Fruit fly (Drosophila melanogaster) whole organism, adult: ENCODE data around the gene CG9426.
A peak's percentile ranks its signal among the peaks of the same experiment; 100 is the strongest.

Source experiments
- CG11617 ChIP-seq: fragments of 200-800 bp; sonication (Bioruptor generic); optimal IDR thresholded peaks from 2 replicates; lab custom pipeline; 2017; ENCODE audit warnings: mild to moderate bottlenecking, missing biosample characterization, missing genetic modification reagents, missing genetic modification characterization
- CG12768 ChIP-seq: fragments of 200-800 bp; sonication (Bioruptor generic); optimal IDR thresholded peaks from 2 replicates; lab custom pipeline; 2017; ENCODE audit warnings: missing biosample characterization, missing genetic modification characterization, mild to moderate bottlenecking, moderate library complexity, missing genetic modification reagents
- CG14711 ChIP-seq: fragments of 200-800 bp; sonication (Bioruptor generic); optimal IDR thresholded peaks from 2 replicates; lab custom pipeline; 2018; ENCODE audit warnings: missing biosample characterization, mild to moderate bottlenecking, missing genetic modification characterization, moderate library complexity
- CG1620 ChIP-seq: fragments of 200-800 bp; sonication (Bioruptor generic); optimal IDR thresholded peaks from 2 replicates; lab custom pipeline; 2016; ENCODE audit warnings: missing biosample characterization, missing genetic modification characterization
- CG33017 ChIP-seq: fragments of 200-800 bp; sonication (Bioruptor generic); optimal IDR thresholded peaks from 2 replicates; lab custom pipeline; 2018; ENCODE audit warnings: missing biosample characterization, mild to moderate bottlenecking, missing genetic modification characterization, moderate library complexity
- CG5204 ChIP-seq: fragments of 200-800 bp; sonication (Bioruptor generic); optimal IDR thresholded peaks from 2 replicates; lab custom pipeline; 2016; ENCODE audit warnings: missing biosample characterization, missing genetic modification characterization
- CG7045 ChIP-seq: fragments of 200-800 bp; sonication (Bioruptor generic); optimal IDR thresholded peaks from 2 replicates; lab custom pipeline; 2017; ENCODE audit warnings: missing biosample characterization, mild to moderate bottlenecking, missing genetic modification characterization
- CG7101 ChIP-seq: fragments of 200-800 bp; sonication (Bioruptor generic); optimal IDR thresholded peaks from 2 replicates; lab custom pipeline; 2018; ENCODE audit warnings: missing biosample characterization, mild to moderate bottlenecking, missing genetic modification characterization, moderate library complexity
- Clk ChIP-seq: fragments of 200-800 bp; sonication (Bioruptor generic); optimal IDR thresholded peaks from 2 replicates; lab custom pipeline; 2017; ENCODE audit warnings: missing biosample characterization, missing genetic modification characterization
- Crg-1 ChIP-seq: fragments of 200-800 bp; sonication (Bioruptor generic); optimal IDR thresholded peaks from 2 replicates; lab custom pipeline; 2016; ENCODE audit warnings: missing biosample characterization, missing genetic modification characterization
- Hr96 ChIP-seq: fragments of 200-800 bp; sonication (Bioruptor generic); optimal IDR thresholded peaks from 2 replicates; lab custom pipeline; 2016; ENCODE audit warnings: missing biosample characterization, missing genetic modification characterization
- Mnt ChIP-seq: fragments of 200-800 bp; sonication (Bioruptor generic); optimal IDR thresholded peaks from 2 replicates; lab custom pipeline; 2016; ENCODE audit warnings: missing biosample characterization, mild to moderate bottlenecking, missing genetic modification characterization
- bab1 ChIP-seq: fragments of 200-800 bp; sonication (Bioruptor generic); optimal IDR thresholded peaks from 3 replicates; lab custom pipeline; 2019; ENCODE audit warnings: missing biosample characterization, mild to moderate bottlenecking, missing genetic modification characterization, moderate library complexity
- cic ChIP-seq: fragments of 200-800 bp; sonication (Bioruptor generic); optimal IDR thresholded peaks from 2 replicates; lab custom pipeline; 2017; ENCODE audit warnings: missing biosample characterization, mild to moderate bottlenecking, missing genetic modification characterization, moderate library complexity
- cnc ChIP-seq, 2 experiments: fragments of >200 bp; optimal IDR thresholded peaks; 2 replicates each; lab custom pipeline; 2017
- kay ChIP-seq: fragments of 200-800 bp; sonication (Bioruptor generic); peaks from one replicate; lab custom pipeline; 2016; ENCODE audit warnings: missing biosample characterization, missing genetic modification characterization, borderline replicate concordance
- ovo ChIP-seq: fragments of 200-800 bp; sonication (Bioruptor generic); optimal IDR thresholded peaks from 2 replicates; lab custom pipeline; 2016; ENCODE audit warnings: missing biosample characterization, missing genetic modification characterization
- pad ChIP-seq: fragments of 200-800 bp; sonication (Bioruptor generic); optimal IDR thresholded peaks from 3 replicates; lab custom pipeline; 2017; ENCODE audit warnings: missing biosample characterization, missing genetic modification characterization, mild to moderate bottlenecking, moderate library complexity, missing genetic modification reagents
- tj ChIP-seq: fragments of 200-800 bp; sonication (Bioruptor generic); optimal IDR thresholded peaks from 3 replicates; lab custom pipeline; 2017; ENCODE audit warnings: missing biosample characterization, mild to moderate bottlenecking, missing genetic modification characterization, moderate library complexity
- toe ChIP-seq: fragments of 200-800 bp; sonication (Bioruptor generic); optimal IDR thresholded peaks from 2 replicates; lab custom pipeline; 2016; ENCODE audit warnings: missing biosample characterization, missing genetic modification characterization

The CG9426 gene

DNA sequence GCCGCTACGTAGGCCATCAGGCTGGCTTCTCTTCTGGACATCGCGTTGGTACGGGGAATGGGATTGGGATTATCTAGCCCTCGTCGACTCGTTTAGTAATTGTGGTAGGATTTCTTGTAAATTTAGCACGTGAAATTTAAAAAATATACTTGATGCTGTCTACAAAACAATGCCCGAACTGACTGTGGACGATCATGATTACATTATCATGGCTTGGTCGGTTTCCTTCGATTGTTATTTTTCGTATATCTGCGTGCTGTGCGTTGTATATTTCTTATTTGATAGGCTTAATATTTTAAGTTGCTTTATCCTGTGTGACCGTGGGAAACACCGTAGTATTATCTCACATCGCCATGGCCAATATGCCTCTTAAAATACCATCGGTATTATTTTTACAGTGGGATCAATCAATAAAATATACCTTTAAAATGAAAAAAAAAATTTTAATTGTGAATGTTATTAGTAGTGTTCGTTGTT lies 16.7 kb downstream of the CG9426 start, which contains the start of gene CG16972:
Gene CG16972, minus strand, starts transcription at position 336 of the 477 bp plus-strand sequence.
- TF ChIP-seq CG11617: peak; percentile 55
- TF ChIP-seq CG7045 (GFP tag; lab: Kevin White, UChicago): peak; percentile 35
- TF ChIP-seq CG5204 (GFP tag; lab: Kevin White, UChicago): no peak
- no peak for TF ChIP-seq CG1620 (GFP tag; lab: Kevin White, UChicago)
- peak; percentile 0 for TF ChIP-seq Clk (GFP tag; lab: Kevin White, UChicago)
- TF ChIP-seq ovo (GFP tag; lab: Kevin White, UChicago): peak; percentile 33
- peak; percentile 41 for TF ChIP-seq bab1 (GFP tag; lab: Kevin White, UChicago)
- TF ChIP-seq CG14711 (tag; lab: Kevin White, UChicago): peak; percentile 67

dm6 chr2L:13195822-13196221 lies 23.9 kb downstream of the CG9426 start:
- TF ChIP-seq CG7101: no peak
- no peak for TF ChIP-seq pad

DNA sequence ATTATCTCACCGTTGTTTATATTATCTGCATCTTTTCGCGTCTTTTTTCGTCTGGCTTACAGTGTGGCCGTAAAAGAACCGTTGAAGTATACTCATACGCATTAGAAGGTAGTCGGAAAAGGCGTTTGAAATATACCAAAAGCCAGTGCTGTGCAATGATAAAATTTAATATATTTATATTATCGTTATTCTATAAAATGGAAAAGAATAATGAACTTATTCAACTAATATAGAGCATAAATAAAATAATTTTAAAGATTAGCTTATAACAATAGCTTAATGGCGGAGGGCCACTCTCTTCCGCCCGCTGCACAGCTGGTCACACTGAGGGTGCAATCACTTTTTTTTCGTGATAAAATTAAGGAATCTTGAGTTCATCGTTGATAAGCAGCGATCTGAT lies 27.8 kb downstream of the CG9426 start, which contains the start of the genes CG16974 and Edem2:
Gene CG16974, minus strand, starts transcription at position 86 of the 400 bp plus-strand sequence.
Gene Edem2, plus strand, starts transcription at position 308 of the 400 bp plus-strand sequence.
- no peak for TF ChIP-seq toe (GFP tag; lab: Kevin White, UChicago)
- TF ChIP-seq cic (GFP tag; lab: Kevin White, UChicago): peak; percentile 66
- peak; percentile 86 for TF ChIP-seq bab1 (GFP tag; lab: Kevin White, UChicago)
- peak; percentile 68 for TF ChIP-seq ovo (GFP tag; lab: Kevin White, UChicago)
- TF ChIP-seq Crg-1 (GFP tag; lab: Kevin White, UChicago): peak; percentile 65
- peak; percentile 67 for TF ChIP-seq pad
- TF ChIP-seq tj (GFP tag; lab: Kevin White, UChicago): peak; percentile 48
- TF ChIP-seq CG11617: peak; percentile 72
- TF ChIP-seq Mnt (GFP tag; lab: Kevin White, UChicago): peak; percentile 75
- peak; percentile 81 for TF ChIP-seq CG14711 (tag; lab: Kevin White, UChicago)
- peak; percentile 59 for TF ChIP-seq CG12768 (GFP tag; lab: Kevin White, UChicago)
- no peak for TF ChIP-seq kay (GFP tag; lab: Kevin White, UChicago)
- TF ChIP-seq CG7101: peak; percentile 88
- peak; percentile 79 for TF ChIP-seq CG1620 (GFP tag; lab: Kevin White, UChicago)
- peak; percentile 77 for TF ChIP-seq CG7045 (GFP tag; lab: Kevin White, UChicago)
- no peak for TF ChIP-seq CG5204 (GFP tag; lab: Kevin White, UChicago)
- TF ChIP-seq CG33017: peak; percentile 77
- peak; percentile 11 for TF ChIP-seq Clk (GFP tag; lab: Kevin White, UChicago)
- no peak for TF ChIP-seq cnc (optimal IDR thresholded peaks at IDR 0.05; lab: Kevin White, UChicago)
- TF ChIP-seq Hr96 (GFP tag; lab: Kevin White, UChicago): no peak

DNA sequence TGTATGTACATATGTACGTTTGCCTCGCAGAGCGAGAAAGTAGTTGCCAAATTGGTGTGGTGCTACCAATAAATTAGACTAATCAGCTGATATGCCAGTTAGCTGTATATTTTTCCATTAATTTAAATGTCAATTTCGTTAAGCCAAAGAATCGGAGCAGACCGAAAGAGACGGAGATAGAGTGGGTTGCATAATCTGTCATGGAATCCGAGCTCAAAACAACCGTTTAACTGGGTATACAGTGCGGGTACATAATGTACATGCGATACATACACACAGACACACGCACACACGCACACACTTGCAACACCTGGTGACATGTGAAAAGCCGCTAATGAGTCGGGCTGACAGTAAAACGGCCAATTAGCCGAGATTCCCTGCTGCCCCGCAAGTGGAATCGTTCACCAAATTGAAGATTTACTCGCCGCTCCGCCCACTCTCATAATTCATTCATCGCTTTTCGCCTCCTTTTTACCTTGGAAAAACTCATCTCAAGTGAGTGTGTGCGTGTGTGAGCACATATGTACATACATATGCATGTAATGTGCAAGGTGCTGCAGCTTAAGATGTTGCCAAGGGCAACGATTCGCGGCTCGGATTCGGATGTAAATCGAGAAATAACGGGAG lies 28.6 kb downstream of the CG9426 start:
- TF ChIP-seq ovo (GFP tag; lab: Kevin White, UChicago) (peak; percentile 2), cic (GFP tag; lab: Kevin White, UChicago) (no peak), Clk (GFP tag; lab: Kevin White, UChicago) (no peak), CG7101 (no peak), bab1 (GFP tag; lab: Kevin White, UChicago) (no peak)

DNA sequence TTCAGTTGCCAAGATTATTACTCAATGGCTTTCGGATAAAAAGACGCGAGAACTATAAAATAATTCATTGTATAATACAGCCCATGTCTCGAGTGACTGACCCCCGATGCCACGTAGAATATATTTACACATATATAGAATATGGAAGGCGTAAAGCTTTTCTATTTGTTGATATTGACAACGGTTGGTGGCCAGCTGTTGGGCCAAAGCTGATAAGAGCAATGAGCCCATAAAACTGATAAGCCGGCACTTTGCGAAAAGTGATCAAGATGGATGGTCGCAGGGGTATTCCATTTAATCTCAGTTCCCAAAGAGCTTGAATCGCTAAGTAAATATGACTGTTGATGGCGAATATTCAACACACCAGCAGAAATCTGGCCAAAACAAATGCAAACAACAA lies 29.2 kb downstream of the CG9426 start:
- TF ChIP-seq Clk (GFP tag; lab: Kevin White, UChicago): peak; percentile 13
- TF ChIP-seq bab1 (GFP tag; lab: Kevin White, UChicago): no peak
- TF ChIP-seq tj (GFP tag; lab: Kevin White, UChicago): peak; percentile 18
- no peak for TF ChIP-seq Hr96 (GFP tag; lab: Kevin White, UChicago)
- no peak for TF ChIP-seq toe (GFP tag; lab: Kevin White, UChicago)
- TF ChIP-seq CG7101: peak; percentile 52
- TF ChIP-seq CG1620 (GFP tag; lab: Kevin White, UChicago): no peak
- peak; percentile 44 for TF ChIP-seq CG11617
- peak; percentile 57 for TF ChIP-seq Mnt (GFP tag; lab: Kevin White, UChicago)
- TF ChIP-seq CG7045 (GFP tag; lab: Kevin White, UChicago): peak; percentile 26
- no peak for TF ChIP-seq cnc (optimal IDR thresholded peaks at IDR 0.05; lab: Kevin White, UChicago)
- no peak for TF ChIP-seq CG5204 (GFP tag; lab: Kevin White, UChicago)
- TF ChIP-seq kay (GFP tag; lab: Kevin White, UChicago): no peak
- TF ChIP-seq Crg-1 (GFP tag; lab: Kevin White, UChicago): no peak
- peak; percentile 55 for TF ChIP-seq pad
- peak; percentile 81 for TF ChIP-seq CG12768 (GFP tag; lab: Kevin White, UChicago)
- TF ChIP-seq CG14711 (tag; lab: Kevin White, UChicago): peak; percentile 12
- TF ChIP-seq cic (GFP tag; lab: Kevin White, UChicago): peak; percentile 95
- TF ChIP-seq CG33017: peak; percentile 43
- TF ChIP-seq ovo (GFP tag; lab: Kevin White, UChicago): peak; percentile 19

dm6 chr2L:13183150-13183549 lies 36.6 kb downstream of the CG9426 start, which contains the start of gene Rsph1:
Gene Rsph1, plus strand, starts transcription at chr2L:13183450.
- TF ChIP-seq tj (GFP tag; lab: Kevin White, UChicago): no peak
